Fruit fly (Drosophila melanogaster) whole organism, prepupa: ENCODE data around the gene Mo25.

Experiments used
- Blimp-1 ChIP-seq: fragments of 200-800 bp; sonication (Bioruptor generic); optimal IDR thresholded peaks from 3 replicates; lab custom pipeline; 2017; ENCODE audit warnings: missing biosample characterization, missing genetic modification characterization, mild to moderate bottlenecking, moderate library complexity, missing genetic modification reagents
- CG11294 ChIP-seq: fragments of 200-800 bp; sonication (Bioruptor generic); IDR thresholded peaks from 2 replicates; pipeline ENCODE4 v1.3.6; 2022; ENCODE audit warnings: missing biosample characterization, missing genetic modification characterization
- CG11762 ChIP-seq: fragments of 200-800 bp; sonication (Bioruptor generic); optimal IDR thresholded peaks from 3 replicates; lab custom pipeline; 2016; ENCODE audit warnings: missing biosample characterization, missing genetic modification characterization; ENCODE audit not compliant: insufficient read depth
- CG1621 ChIP-seq: fragments of 200-800 bp; sonication (Bioruptor generic); optimal IDR thresholded peaks from 3 replicates; lab custom pipeline; 2018; ENCODE audit warnings: missing biosample characterization, mild to moderate bottlenecking, missing genetic modification characterization
- CG16779 ChIP-seq: fragments of 200-800 bp; sonication (Bioruptor generic); optimal IDR thresholded peaks from 3 replicates; lab custom pipeline; 2017; ENCODE audit warnings: missing biosample characterization, mild to moderate bottlenecking, missing genetic modification characterization
- CG3032 ChIP-seq: fragments of 200-800 bp; optimal IDR thresholded peaks from 2 replicates; lab custom pipeline; 2019; ENCODE audit warnings: missing biosample characterization, mild to moderate bottlenecking, missing genetic modification characterization, moderate library complexity
- CG31627 ChIP-seq: fragments of 200-800 bp; sonication (Bioruptor generic); optimal IDR thresholded peaks from 3 replicates; lab custom pipeline; 2016; ENCODE audit warnings: missing biosample characterization, missing genetic modification characterization
- CG34406 ChIP-seq: fragments of 200-800 bp; sonication (Bioruptor generic); optimal IDR thresholded peaks from 3 replicates; lab custom pipeline; 2016; ENCODE audit warnings: missing biosample characterization, missing genetic modification characterization
- CG3919 ChIP-seq: fragments of 200-800 bp; sonication (Bioruptor generic); optimal IDR thresholded peaks from 3 replicates; lab custom pipeline; 2016; ENCODE audit warnings: missing biosample characterization, missing genetic modification characterization
- CG4318 ChIP-seq: fragments of 200-800 bp; sonication (Bioruptor generic); optimal IDR thresholded peaks from 3 replicates; lab custom pipeline; 2017; ENCODE audit warnings: missing biosample characterization, mild to moderate bottlenecking, missing genetic modification characterization
- CG6163 ChIP-seq: fragments of 200-800 bp; sonication (Bioruptor generic); IDR thresholded peaks from 3 replicates; pipeline ENCODE4 v1.3.6; 2022; ENCODE audit warnings: missing biosample characterization, missing genetic modification characterization
- CG6276 ChIP-seq: fragments of 200-800 bp; sonication (Bioruptor generic); optimal IDR thresholded peaks from 2 replicates; lab custom pipeline; 2017; ENCODE audit warnings: missing biosample characterization, mild to moderate bottlenecking, missing genetic modification characterization
- CG6792 ChIP-seq: fragments of 200-800 bp; sonication (Bioruptor generic); optimal IDR thresholded peaks from 3 replicates; lab custom pipeline; 2016; ENCODE audit warnings: missing biosample characterization, missing genetic modification characterization
- CG6808 ChIP-seq: fragments of 200-800 bp; sonication (Bioruptor generic); optimal IDR thresholded peaks from 3 replicates; lab custom pipeline; 2017; ENCODE audit warnings: missing biosample characterization, missing genetic modification characterization, mild to moderate bottlenecking, moderate library complexity, missing genetic modification reagents
- CG8119 ChIP-seq: fragments of 200-800 bp; sonication (Bioruptor generic); IDR thresholded peaks from 3 replicates; pipeline ENCODE4 v1.3.6; 2022; ENCODE audit warnings: missing biosample characterization, missing genetic modification characterization
- CG8319 ChIP-seq: fragments of 200-800 bp; sonication (Bioruptor generic); optimal IDR thresholded peaks from 3 replicates; lab custom pipeline; 2016; ENCODE audit warnings: missing biosample characterization, missing genetic modification characterization
- CG8632 ChIP-seq: fragments of 200-800 bp; sonication (Bioruptor generic); optimal IDR thresholded peaks from 3 replicates; lab custom pipeline; 2016; ENCODE audit warnings: missing biosample characterization, missing genetic modification characterization
- CG9139 ChIP-seq: fragments of 200-800 bp; sonication (Bioruptor generic); optimal IDR thresholded peaks from 3 replicates; lab custom pipeline; 2017; ENCODE audit warnings: missing biosample characterization, mild to moderate bottlenecking, missing genetic modification characterization
- Eip78C ChIP-seq: fragments of 200-800 bp; sonication (Bioruptor generic); peaks from one replicate; lab custom pipeline; 2016; ENCODE audit warnings: missing biosample characterization, missing genetic modification characterization
- Ets21C ChIP-seq: fragments of 200-800 bp; sonication (Bioruptor generic); optimal IDR thresholded peaks from 3 replicates; lab custom pipeline; 2016; ENCODE audit warnings: missing biosample characterization, missing genetic modification characterization
- Ets96B ChIP-seq: fragments of 200-800 bp; optimal IDR thresholded peaks from 2 replicates; lab custom pipeline; 2019; ENCODE audit warnings: missing biosample characterization, mild to moderate bottlenecking, missing genetic modification characterization, moderate library complexity
- Hr38 ChIP-seq: sonication (Bioruptor generic); optimal IDR thresholded peaks from 2 replicates; lab custom pipeline; 2016; ENCODE audit warnings: missing biosample characterization, missing genetic modification characterization
- Hr4 ChIP-seq: fragments of 200-800 bp; sonication (Bioruptor generic); optimal IDR thresholded peaks from 3 replicates; lab custom pipeline; 2016; ENCODE audit warnings: missing biosample characterization, missing genetic modification characterization
- Lpt ChIP-seq: fragments of 200-800 bp; sonication (Bioruptor generic); optimal IDR thresholded peaks from 3 replicates; lab custom pipeline; 2016; ENCODE audit warnings: missing biosample characterization, missing genetic modification characterization
- Met ChIP-seq: fragments of 200-800 bp; sonication (Bioruptor generic); optimal IDR thresholded peaks from 3 replicates; lab custom pipeline; 2016; ENCODE audit warnings: missing biosample characterization, missing genetic modification characterization
- OdsH ChIP-seq: fragments of 200-800 bp; sonication (Bioruptor generic); optimal IDR thresholded peaks from 3 replicates; lab custom pipeline; 2016; ENCODE audit warnings: missing biosample characterization, missing genetic modification characterization
- Smox ChIP-seq: fragments of 200-800 bp; sonication (Bioruptor generic); optimal IDR thresholded peaks from 3 replicates; lab custom pipeline; 2016; ENCODE audit warnings: missing biosample characterization, missing genetic modification characterization
- Sox14 ChIP-seq: fragments of 200-800 bp; sonication (Bioruptor generic); optimal IDR thresholded peaks from 3 replicates; lab custom pipeline; 2016; ENCODE audit warnings: missing biosample characterization, missing genetic modification characterization
- achi ChIP-seq: fragments of 200-800 bp; sonication (Bioruptor generic); optimal IDR thresholded peaks from 3 replicates; lab custom pipeline; 2016; ENCODE audit warnings: missing biosample characterization, missing genetic modification characterization
- acj6 ChIP-seq: fragments of 200-800 bp; sonication (Bioruptor generic); optimal IDR thresholded peaks from 3 replicates; lab custom pipeline; 2016; ENCODE audit warnings: missing biosample characterization, missing genetic modification characterization
- eg ChIP-seq: fragments of 200-800 bp; sonication (Bioruptor generic); IDR thresholded peaks from 3 replicates; pipeline ENCODE4 v1.3.6; 2022; ENCODE audit warnings: missing biosample characterization, missing genetic modification characterization
- esn ChIP-seq: fragments of 200-800 bp; sonication (Bioruptor generic); optimal IDR thresholded peaks from 2 replicates; lab custom pipeline; 2016; ENCODE audit warnings: missing biosample characterization, mild to moderate bottlenecking, missing genetic modification characterization, moderate library complexity
- fd59A ChIP-seq: fragments of 200-800 bp; sonication (Bioruptor generic); optimal IDR thresholded peaks from 2 replicates; lab custom pipeline; 2017; ENCODE audit warnings: missing biosample characterization, mild to moderate bottlenecking, missing genetic modification characterization, missing genetic modification reagents
- fkh ChIP-seq: fragments of 200-800 bp; sonication (Bioruptor generic); optimal IDR thresholded peaks from 3 replicates; lab custom pipeline; 2017; ENCODE audit warnings: missing biosample characterization, mild to moderate bottlenecking, missing genetic modification characterization, moderate library complexity
- lz ChIP-seq: fragments of 200-800 bp; sonication (Bioruptor generic); optimal IDR thresholded peaks from 3 replicates; lab custom pipeline; 2016; ENCODE audit warnings: missing biosample characterization, missing genetic modification characterization
- pdm3 ChIP-seq: fragments of 200-800 bp; sonication (Bioruptor generic); optimal IDR thresholded peaks from 3 replicates; lab custom pipeline; 2016; ENCODE audit warnings: missing biosample characterization, missing genetic modification characterization
- spab ChIP-seq: fragments of 200-800 bp; sonication (Bioruptor generic); optimal IDR thresholded peaks from 2 replicates; lab custom pipeline; 2017; ENCODE audit warnings: missing biosample characterization, mild to moderate bottlenecking, missing genetic modification characterization, missing genetic modification reagents
- ss ChIP-seq, 2 experiments: fragments of 200-800 bp; sonication (Bioruptor generic); optimal IDR thresholded peaks; 2 replicates in 1 of 2; 3 replicates in 1 of 2; lab custom pipeline; 2017 to 2018; ENCODE audit warnings: mild to moderate bottlenecking in 2 of 2, missing biosample characterization in 2 of 2, missing genetic modification characterization in 2 of 2, moderate library complexity in 1 of 2
- svp ChIP-seq: fragments of 200-800 bp; sonication (Bioruptor generic); peaks from one replicate; lab custom pipeline; 2016; ENCODE audit warnings: missing biosample characterization, missing genetic modification characterization
- topi ChIP-seq: fragments of 200-800 bp; sonication (Bioruptor generic); optimal IDR thresholded peaks from 3 replicates; lab custom pipeline; 2016; ENCODE audit warnings: missing biosample characterization, missing genetic modification characterization
- vri ChIP-seq: fragments of 200-800 bp; sonication (Bioruptor generic); optimal IDR thresholded peaks from 3 replicates; lab custom pipeline; 2016; ENCODE audit warnings: missing biosample characterization, mild to moderate bottlenecking, missing genetic modification characterization

The Mo25 gene

dm6 chr3L:16587994-16588622 lies 27.2 kb downstream of the Mo25 start (continued):
- TF ChIP-seq CG6276 (GFP tag; lab: Kevin White, UChicago) (no peak), fkh (peak; percentile 53), CG9139 (no peak), CG4318 (GFP tag; lab: Kevin White, UChicago) (no peak), esn (peak; percentile 66), Met (no peak), CG31627 (GFP tag; lab: Kevin White, UChicago) (peak; percentile 61)

dm6 chr3L:16586989-16587388 lies 28.3 kb downstream of the Mo25 start, which contains the start of the genes Syx8 and CG32163:
Syx8 (minus strand) TSS chr3L:16587057.
CG32163 (plus strand) TSS chr3L:16587157.
- no peak for TF ChIP-seq CG8632 (GFP tag; lab: Kevin White, UChicago)
- peak; percentile 32 for TF ChIP-seq Sox14

- TF ChIP-seq Hr4 (GFP tag; lab: Kevin White, UChicago): no peak
- peak; percentile 17 for TF ChIP-seq CG3032 (tag; lab: Kevin White, UChicago)
- TF ChIP-seq acj6 (GFP tag; lab: Kevin White, UChicago): no peak
- no peak for TF ChIP-seq CG8119 (GFP tag; lab: Robert Waterston, UW)
- no peak for TF ChIP-seq pdm3 (GFP tag; lab: Kevin White, UChicago)
- peak; percentile 18 for TF ChIP-seq esn
- no peak for TF ChIP-seq CG11294 (GFP tag; lab: Robert Waterston, UW)
- TF ChIP-seq CG1621 (tag; lab: Kevin White, UChicago): peak; percentile 78
- TF ChIP-seq CG4318 (GFP tag; lab: Kevin White, UChicago): no peak
- no peak for TF ChIP-seq OdsH (GFP tag; lab: Kevin White, UChicago)
- no peak for TF ChIP-seq CG8319 (GFP tag; lab: Kevin White, UChicago)
- no peak for TF ChIP-seq Lpt (GFP tag; lab: Kevin White, UChicago)
- peak; percentile 34 for TF ChIP-seq Sox14
- no peak for TF ChIP-seq CG34406 (GFP tag; lab: Kevin White, UChicago)
- TF ChIP-seq CG6163: no peak
- TF ChIP-seq Ets96B (tag; lab: Kevin White, UChicago): no peak
- no peak for TF ChIP-seq CG31627 (GFP tag; lab: Kevin White, UChicago)
- peak; percentile 31 for TF ChIP-seq lz (GFP tag; lab: Kevin White, UChicago)
- no peak for TF ChIP-seq fd59A
- peak; percentile 42 for TF ChIP-seq Eip78C
- peak; percentile 16 for TF ChIP-seq topi (GFP tag; lab: Kevin White, UChicago)
- TF ChIP-seq svp (GFP tag; lab: Kevin White, UChicago): no peak
- TF ChIP-seq fkh: no peak
- TF ChIP-seq CG3919: no peak
Measured at dm6 chr3L:16584074-16584578, 31.1 kb downstream of the Mo25 start, which contains the start of gene UQCR-C2. UQCR-C2 (plus strand) TSS chr3L:16584124.

dm6 chr3L:16582678-16583315 lies 32.5 kb downstream of the Mo25 start, which contains the start of gene Rpn12:
Rpn12 (plus strand) TSS chr3L:16583028.
- peak; percentile 53 for TF ChIP-seq lz (GFP tag; lab: Kevin White, UChicago)
- no peak for TF ChIP-seq CG9139
- no peak for TF ChIP-seq CG16779 (tag; lab: Kevin White, UChicago)
- peak; percentile 25 for TF ChIP-seq topi (GFP tag; lab: Kevin White, UChicago)
- no peak for TF ChIP-seq svp (GFP tag; lab: Kevin White, UChicago)
- TF ChIP-seq Ets21C (GFP tag; lab: Kevin White, UChicago): no peak
- no peak for TF ChIP-seq ss (GFP tag; optimal IDR thresholded peaks at IDR 0.05; lab: Kevin White, UChicago)
- peak; percentile 2 for TF ChIP-seq CG34406 (GFP tag; lab: Kevin White, UChicago)
- no peak for TF ChIP-seq eg (GFP tag; lab: Robert Waterston, UW)
- TF ChIP-seq Eip78C: peak; percentile 80
- no peak for TF ChIP-seq Hr38 (GFP tag; lab: Kevin White, UChicago)
- peak; percentile 12 for TF ChIP-seq CG8632 (GFP tag; lab: Kevin White, UChicago)
- TF ChIP-seq acj6 (GFP tag; lab: Kevin White, UChicago): peak; percentile 8
- no peak for TF ChIP-seq CG4318 (GFP tag; lab: Kevin White, UChicago)
- peak; percentile 38 for TF ChIP-seq Hr4 (GFP tag; lab: Kevin White, UChicago)
- no peak for TF ChIP-seq CG6792
- TF ChIP-seq esn: peak; percentile 47
- no peak for TF ChIP-seq CG11294 (GFP tag; lab: Robert Waterston, UW)
- TF ChIP-seq Blimp-1: no peak
- TF ChIP-seq CG11762 (GFP tag; lab: Kevin White, UChicago): no peak
- TF ChIP-seq vri (GFP tag; lab: Kevin White, UChicago): no peak
- TF ChIP-seq Lpt (GFP tag; lab: Kevin White, UChicago): no peak
- no peak for TF ChIP-seq fkh
- TF ChIP-seq pdm3 (GFP tag; lab: Kevin White, UChicago): no peak
- peak; percentile 38 for TF ChIP-seq CG3032 (tag; lab: Kevin White, UChicago)
- TF ChIP-seq CG8319 (GFP tag; lab: Kevin White, UChicago): no peak
- no peak for TF ChIP-seq CG6808 (GFP tag; lab: Kevin White, UChicago)
- TF ChIP-seq achi (GFP tag; lab: Kevin White, UChicago): no peak
- peak; percentile 33 for TF ChIP-seq CG31627 (GFP tag; lab: Kevin White, UChicago)
- no peak for TF ChIP-seq Smox (GFP tag; lab: Kevin White, UChicago)
- TF ChIP-seq spab (GFP tag; lab: Kevin White, UChicago): no peak
